Worm (Caenorhabditis elegans): ENCODE data around the gene Y94H6A.10.
"Not testable (repeated sequence)": the region's sequence is repeated elsewhere in the genome, so short reads cannot be mapped to it uniquely, and the experiment has no call there.

The Y94H6A.10 gene

DNA sequence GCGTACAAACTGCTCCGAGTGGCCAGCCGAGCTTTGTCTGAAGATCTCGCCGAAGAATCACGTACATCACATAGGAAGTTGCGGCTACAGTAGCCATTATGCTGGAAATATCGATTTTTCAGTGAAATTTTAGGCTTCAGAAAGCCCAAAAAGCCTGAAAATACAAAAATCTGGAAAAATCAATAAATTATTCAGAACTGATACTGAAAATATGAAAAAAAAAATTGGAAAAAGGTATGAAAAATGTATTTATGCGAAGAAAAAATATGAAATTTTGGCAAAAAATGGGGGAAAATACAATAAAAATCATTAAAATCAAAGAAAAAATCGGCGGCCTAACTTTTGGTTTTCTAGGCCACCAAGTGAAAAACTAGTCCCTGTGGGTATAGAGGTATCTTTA is 2.5 kb upstream of the Y94H6A.10 start, which contains the start of gene Y94H6A.12:
Y94H6A.12 (minus strand) TSS at position 101 of the 400 bp plus-strand sequence.
- no peak for TF ChIP-seq unc-62 (GFP tag; optimal IDR thresholded peaks at IDR 0.05)

DNA sequence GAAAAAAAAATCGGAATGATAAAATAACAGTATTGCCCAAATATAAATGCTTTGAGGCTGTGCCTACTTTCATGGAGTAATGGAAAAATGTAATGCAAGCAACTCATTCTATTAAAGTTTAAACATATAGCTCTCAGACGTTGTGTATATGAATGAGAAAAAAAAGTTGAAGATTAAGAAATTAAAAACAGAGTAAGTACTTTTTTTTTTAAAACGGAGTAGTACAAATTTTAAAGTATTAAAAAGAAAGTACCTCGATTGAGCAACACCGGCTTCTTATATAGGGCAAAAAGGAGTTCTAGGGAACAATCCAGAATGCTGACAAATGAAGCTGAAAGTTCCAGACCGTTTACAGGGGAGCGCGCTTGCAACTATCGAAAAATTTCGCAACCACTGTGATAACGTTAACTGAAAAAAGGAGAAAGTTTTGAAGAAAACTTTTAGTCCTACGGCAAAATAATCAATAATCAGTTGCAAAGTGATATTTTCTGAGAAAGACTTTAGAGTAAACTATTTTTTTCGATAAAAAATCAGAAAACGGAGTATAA is 730 bp upstream of the Y94H6A.10 start:
- TF ChIP-seq unc-62 (GFP tag; optimal IDR thresholded peaks at IDR 0.05), result no peak

- TF ChIP-seq unc-62 (GFP tag; optimal IDR thresholded peaks at IDR 0.05), result no peak
Measured at ce11 chrIV:2709590-2710201, 770 bp downstream of the Y94H6A.10 start.

DNA sequence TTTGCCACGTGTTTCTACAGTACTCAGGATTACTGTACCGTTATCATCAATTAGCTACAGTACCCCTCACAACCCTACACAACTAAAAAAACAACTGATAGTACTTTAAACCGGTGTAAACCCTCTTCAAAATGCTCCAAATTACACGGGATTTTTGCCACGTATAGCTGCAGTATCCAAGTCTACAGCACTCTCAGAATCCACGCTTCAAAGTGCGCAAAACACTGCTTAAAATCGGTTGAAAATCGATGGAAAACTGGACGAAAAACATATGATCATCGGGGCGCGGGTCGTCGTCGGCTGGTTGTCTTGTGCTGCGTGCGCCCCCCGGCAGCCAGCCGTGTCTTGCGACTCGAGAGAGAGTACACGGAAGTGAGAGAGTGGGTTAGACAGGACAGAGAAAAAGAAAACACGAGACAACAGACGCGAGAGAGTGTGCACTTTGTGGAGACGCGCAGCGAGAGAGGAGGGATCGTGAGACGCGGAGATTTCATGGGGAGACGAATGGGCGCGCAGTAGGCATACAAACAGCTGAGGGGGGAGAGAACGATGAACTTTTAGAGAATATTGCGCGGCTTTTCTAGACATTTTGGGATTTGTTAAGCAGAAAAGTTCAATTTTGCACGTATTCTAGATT is 2.0 kb downstream of the Y94H6A.10 start:
- no peak for TF ChIP-seq unc-62 (GFP tag; optimal IDR thresholded peaks at IDR 0.05)

DNA sequence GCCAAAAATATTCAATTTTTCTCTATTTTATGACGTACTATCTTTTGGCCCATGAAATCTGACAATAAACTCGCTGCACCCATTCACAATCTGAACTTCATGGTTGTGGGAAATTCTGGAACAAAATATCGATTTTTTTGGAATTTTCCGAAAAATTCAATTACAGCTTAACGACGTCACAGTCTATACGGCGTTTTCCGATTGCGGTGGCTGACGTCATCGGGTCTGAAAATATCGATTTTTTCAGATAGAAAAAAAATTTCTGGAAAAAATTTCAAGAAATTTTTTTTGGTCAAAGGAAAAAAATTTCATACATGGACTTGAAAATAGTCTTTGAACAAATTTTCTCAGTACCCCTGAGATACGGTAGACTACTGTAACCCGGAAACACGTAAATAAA is 3.5 kb downstream of the Y94H6A.10 start, which contains the start of gene ubc-8:
ubc-8 (minus strand) TSS at position 227 of the 400 bp plus-strand sequence.
- no peak for TF ChIP-seq unc-62 (GFP tag; optimal IDR thresholded peaks at IDR 0.05)

DNA sequence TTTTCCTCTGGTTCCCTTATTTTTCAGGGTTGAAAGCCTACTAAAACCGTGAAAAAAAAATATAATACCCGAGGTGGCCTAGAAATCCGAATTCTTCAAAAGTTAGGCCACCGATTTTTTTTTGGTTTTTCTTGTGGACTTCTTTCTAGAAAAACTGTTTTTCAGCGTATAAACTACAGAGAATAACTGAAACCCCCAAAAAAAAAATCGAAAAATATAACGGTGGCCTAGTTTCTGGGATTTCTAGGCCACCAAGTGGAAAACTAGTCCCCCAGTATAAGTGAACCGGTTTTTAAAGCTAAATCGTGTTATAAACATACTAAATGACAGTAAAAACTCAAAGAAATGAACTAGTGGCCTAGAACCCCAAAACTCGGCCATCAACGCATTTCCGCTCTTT is 4.8 kb downstream of the Y94H6A.10 start:
- no peak for TF ChIP-seq unc-62 (GFP tag; optimal IDR thresholded peaks at IDR 0.05)

ce11 chrIV:2703927-2704401 is 6.5 kb downstream of the Y94H6A.10 start, which contains the start of gene Y94H6A.5:
TSS of gene Y94H6A.5 (minus strand) at chrIV:2703977.
- no peak for TF ChIP-seq unc-62 (GFP tag; optimal IDR thresholded peaks at IDR 0.05)

ce11 chrIV:2688716-2689307 is 21.7 kb downstream of the Y94H6A.10 start, which contains the start of gene egrh-3:
TSS of gene egrh-3 (minus strand) at chrIV:2688766.
- no peak for TF ChIP-seq unc-62 (GFP tag; optimal IDR thresholded peaks at IDR 0.05)

ce11 chrIV:2680281-2680680 is 30.2 kb downstream of the Y94H6A.10 start:
- TF ChIP-seq unc-62 (GFP tag; optimal IDR thresholded peaks at IDR 0.05), result no peak

DNA sequence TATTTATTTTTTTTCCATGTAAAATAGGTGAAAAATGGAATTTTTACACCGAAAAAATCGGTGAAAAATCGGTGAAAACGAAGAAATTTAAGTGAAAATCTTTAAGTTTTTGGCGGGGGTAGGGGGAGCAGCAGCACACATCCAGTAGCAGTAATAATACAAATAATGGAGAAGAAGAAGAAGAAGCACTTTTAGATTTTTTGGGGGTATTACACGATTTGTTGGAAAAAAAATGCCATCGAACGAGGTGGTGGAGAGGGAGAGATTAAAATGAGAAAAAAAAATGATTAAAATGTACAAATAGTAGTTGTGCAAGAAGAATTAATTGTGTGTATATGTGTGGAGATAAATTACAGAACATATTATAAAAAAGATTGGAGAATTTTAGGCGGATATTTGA is 32.3 kb downstream of the Y94H6A.10 start:
- TF ChIP-seq unc-62 (GFP tag; optimal IDR thresholded peaks at IDR 0.05), result no peak

DNA sequence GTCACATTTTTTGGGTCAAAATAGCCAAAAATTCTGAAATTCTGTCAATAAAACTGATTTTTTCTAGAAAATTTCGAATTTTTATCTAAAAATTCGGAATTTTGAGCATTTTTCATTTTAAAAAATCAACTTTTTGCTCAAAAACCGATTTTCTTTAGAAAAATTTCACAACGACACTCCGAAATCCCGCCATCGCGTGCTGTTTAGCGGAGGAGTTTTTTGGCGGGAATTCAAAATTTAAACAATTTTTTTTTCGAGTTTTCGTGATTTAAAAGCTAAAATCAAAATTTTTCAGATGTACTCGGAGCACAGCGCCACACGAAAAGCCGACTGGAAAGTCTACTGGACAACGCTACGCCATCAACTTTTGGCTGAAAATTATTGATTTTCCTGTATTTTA is 32.8 kb downstream of the Y94H6A.10 start:
- TF ChIP-seq unc-62 (GFP tag; optimal IDR thresholded peaks at IDR 0.05), result no peak

DNA sequence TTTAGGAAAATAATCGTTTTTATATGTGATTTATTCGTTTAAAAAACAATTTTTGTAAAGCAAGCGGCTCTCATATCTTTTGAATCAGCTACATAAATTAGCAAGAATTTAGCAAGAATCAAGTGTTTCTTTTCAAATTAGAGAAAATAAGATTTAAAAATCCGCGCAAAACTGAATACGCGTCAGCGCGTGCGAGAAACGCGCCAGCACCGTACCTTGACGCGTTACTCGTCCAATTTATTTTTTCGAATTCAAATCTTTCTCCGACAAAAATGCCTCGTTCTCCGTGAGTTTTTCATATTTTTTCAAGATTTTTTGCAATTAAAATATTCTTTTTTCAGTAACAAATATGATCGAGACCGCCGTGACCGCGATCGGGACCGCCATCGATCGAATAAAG is 34.2 kb downstream of the Y94H6A.10 start, which contains the start of gene Y94H6A.3:
Y94H6A.3 (plus strand) TSS at position 232 of the 400 bp plus-strand sequence.
- TF ChIP-seq unc-62 (GFP tag; optimal IDR thresholded peaks at IDR 0.05), result no peak

ce11 chrIV:2674915-2675314 is 35.6 kb downstream of the Y94H6A.10 start, which contains the start of gene gpx-4:
TSS of gene gpx-4 (minus strand) at chrIV:2675015.
- not testable (repeated sequence) for TF ChIP-seq unc-62 (GFP tag; optimal IDR thresholded peaks at IDR 0.05)

DNA sequence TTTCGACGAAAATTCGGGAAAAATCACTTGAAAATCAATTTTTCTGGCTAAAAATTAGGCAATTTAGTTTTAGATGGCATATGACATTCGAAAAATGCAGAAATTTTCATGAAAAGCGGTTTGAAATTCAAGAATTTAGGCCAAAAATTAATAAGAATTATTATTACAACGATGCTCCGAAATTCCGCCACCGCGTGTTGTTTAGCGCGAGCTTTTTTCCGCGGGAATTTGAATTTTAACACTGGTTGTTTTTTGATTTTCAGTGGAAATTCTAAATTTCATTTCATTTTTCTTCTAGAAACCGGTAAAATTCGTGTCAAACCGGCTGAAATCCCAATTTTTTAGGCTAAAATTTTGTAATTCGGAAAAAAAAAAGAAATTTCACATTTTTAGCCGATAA is 39.8 kb downstream of the Y94H6A.10 start:
- TF ChIP-seq unc-62 (GFP tag; optimal IDR thresholded peaks at IDR 0.05), result no peak

- no peak for TF ChIP-seq unc-62 (GFP tag; optimal IDR thresholded peaks at IDR 0.05)
Measured at ce11 chrIV:2666586-2667100, 43.8 kb downstream of the Y94H6A.10 start, which contains the start of gene Y69A2AR.1. TSS of gene Y69A2AR.1 (plus strand) at chrIV:2667050.

ce11 chrIV:2666127-2666526 is 44.3 kb downstream of the Y94H6A.10 start:
- TF ChIP-seq unc-62 (GFP tag; optimal IDR thresholded peaks at IDR 0.05), result no peak

All from whole organism, dauer.